Fruit fly (Drosophila melanogaster): ENCODE measurements around the gene CG16953.

Gene CG16953

dm6 chr3R:20554300-20554699 lies 31.3 kb downstream of the CG16953 start, which contains the start of gene att-ORFB:
Gene att-ORFB (minus strand): TSS chr3R:20554400.
- TF ChIP-seq CG17801 (GFP tag; optimal IDR thresholded peaks at IDR 0.05; ENCODE audit: partially characterized antibody): no peak

- TF ChIP-seq CG17801 (GFP tag; optimal IDR thresholded peaks at IDR 0.05; ENCODE audit: partially characterized antibody): no peak
These were observed 33.5 kb downstream of the CG16953 start, which contains the start of gene Stat92E for dm6 chr3R:20552093-20552492. Gene Stat92E (minus strand): TSS chr3R:20552311.

- no peak for TF ChIP-seq CG17801 (GFP tag; optimal IDR thresholded peaks at IDR 0.05; ENCODE audit: partially characterized antibody)
These were observed 34.0 kb downstream of the CG16953 start for dm6 chr3R:20551487-20552079.

dm6 chr3R:20550632-20551486 lies 34.8 kb downstream of the CG16953 start:
- TF ChIP-seq CG17801 (GFP tag; optimal IDR thresholded peaks at IDR 0.05; ENCODE audit: partially characterized antibody): peak; percentile 50

dm6 chr3R:20549855-20550603 lies 35.6 kb downstream of the CG16953 start:
- peak; percentile 91 for TF ChIP-seq CG17801 (GFP tag; optimal IDR thresholded peaks at IDR 0.05; ENCODE audit: partially characterized antibody)

- no peak for TF ChIP-seq CG17801 (GFP tag; optimal IDR thresholded peaks at IDR 0.05; ENCODE audit: partially characterized antibody)
These were observed 36.4 kb downstream of the CG16953 start for dm6 chr3R:20549017-20549854.

dm6 chr3R:20548255-20548654 lies 37.4 kb downstream of the CG16953 start:
- TF ChIP-seq CG17801 (GFP tag; optimal IDR thresholded peaks at IDR 0.05; ENCODE audit: partially characterized antibody): no peak

dm6 chr3R:20547758-20548157 lies 37.9 kb downstream of the CG16953 start:
- no peak for TF ChIP-seq CG17801 (GFP tag; optimal IDR thresholded peaks at IDR 0.05; ENCODE audit: partially characterized antibody)

- TF ChIP-seq CG17801 (GFP tag; optimal IDR thresholded peaks at IDR 0.05; ENCODE audit: partially characterized antibody): no peak
These were observed 38.7 kb downstream of the CG16953 start for dm6 chr3R:20546662-20547620.

- TF ChIP-seq CG17801 (GFP tag; optimal IDR thresholded peaks at IDR 0.05; ENCODE audit: partially characterized antibody): no peak
These were observed 40.0 kb downstream of the CG16953 start for dm6 chr3R:20545678-20546077.

- TF ChIP-seq CG17801 (GFP tag; optimal IDR thresholded peaks at IDR 0.05; ENCODE audit: partially characterized antibody): no peak
These were observed 40.7 kb downstream of the CG16953 start for dm6 chr3R:20544952-20545351.

dm6 chr3R:20543719-20544118 lies 41.9 kb downstream of the CG16953 start:
- TF ChIP-seq CG17801 (GFP tag; optimal IDR thresholded peaks at IDR 0.05; ENCODE audit: partially characterized antibody): no peak

- no peak for TF ChIP-seq CG17801 (GFP tag; optimal IDR thresholded peaks at IDR 0.05; ENCODE audit: partially characterized antibody)
These were observed 42.4 kb downstream of the CG16953 start for dm6 chr3R:20543220-20543619.

Measured in ovary, adult (tissue).